Worm (Caenorhabditis elegans) whole organism, L4/young adult: ENCODE results near the gene yju-2.

ENCODE experiments used
- W03F9.2 ChIP-seq: fragments of 150-350 bp; optimal IDR thresholded peaks from 2 replicates; lab custom pipeline; 2014; ENCODE audit warnings: missing biosample characterization, missing genetic modification characterization
- dao-5 ChIP-seq: sonication (generic microtip); optimal IDR thresholded peaks from 2 replicates; lab custom pipeline; 2016; ENCODE audit warnings: missing genotype, missing genetic modification characterization, moderate library complexity, missing compliant biosample characterization
- him-1 ChIP-seq: sonication (generic microtip); optimal IDR thresholded peaks from 2 replicates; lab custom pipeline; 2016; ENCODE audit warnings: missing genotype, missing genetic modification reagents, missing genetic modification characterization, missing compliant biosample characterization

Gene yju-2

DNA sequence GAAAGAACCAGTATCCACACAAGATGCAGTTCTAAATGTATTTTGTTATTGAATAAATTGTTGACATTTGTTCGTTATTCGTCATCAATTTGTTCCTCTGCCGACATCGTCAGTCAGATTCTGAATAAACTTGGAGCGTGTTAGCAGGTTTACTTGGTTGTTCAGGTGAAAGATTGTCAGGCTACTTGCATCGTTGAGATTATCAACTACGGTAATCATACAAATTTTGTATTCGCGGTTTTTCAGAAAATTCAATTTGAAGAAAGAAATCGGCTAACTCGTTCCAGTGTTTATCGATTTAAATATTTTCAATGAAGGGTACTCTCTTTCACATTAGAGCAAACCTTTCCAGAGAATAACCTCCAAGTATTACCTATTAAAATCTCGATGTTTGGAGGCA, 25.6 kb downstream of the yju-2 start, which contains the start of gene R151.2:
R151.2 (plus strand) TSS at position 247 of the 400 bp plus-strand sequence.
- TF ChIP-seq W03F9.2 (tag; lab: Kevin White, UChicago) (no peak), him-1 (tag; lab: Kevin White, UChicago) (no peak), dao-5 (tag; lab: Kevin White, UChicago) (no peak)

- TF ChIP-seq dao-5 (tag; lab: Kevin White, UChicago) (no peak), W03F9.2 (tag; lab: Kevin White, UChicago) (no peak), him-1 (tag; lab: Kevin White, UChicago) (no peak)
These were observed 26.4 kb downstream of the yju-2 start for ce11 chrIII:7210486-7210885.

- TF ChIP-seq him-1 (tag; lab: Kevin White, UChicago) (no peak), dao-5 (tag; lab: Kevin White, UChicago) (no peak), W03F9.2 (tag; lab: Kevin White, UChicago) (no peak)
These were observed 27.9 kb downstream of the yju-2 start for ce11 chrIII:7212028-7212427.

DNA sequence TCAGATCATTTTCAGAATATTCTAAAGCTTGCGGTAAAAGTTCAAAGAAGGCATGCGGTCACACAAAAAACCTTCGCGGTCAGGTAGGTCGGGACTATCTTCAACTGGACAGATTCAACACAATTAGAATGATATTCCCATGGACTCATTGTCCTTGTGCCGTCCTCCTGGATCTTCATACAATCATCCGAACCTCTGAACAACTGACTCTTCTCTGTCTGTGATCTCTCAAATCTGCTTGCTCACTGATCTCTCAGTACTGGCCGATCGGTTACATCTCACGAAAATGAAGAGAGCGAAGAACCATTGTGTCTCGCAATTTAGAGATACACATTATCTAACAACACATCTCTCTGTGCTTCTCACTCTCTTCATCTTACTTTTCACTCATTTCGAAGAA, 31.4 kb downstream of the yju-2 start:
- TF ChIP-seq dao-5 (tag; lab: Kevin White, UChicago) (no peak), him-1 (tag; lab: Kevin White, UChicago) (no peak), W03F9.2 (tag; lab: Kevin White, UChicago) (no peak)

- TF ChIP-seq him-1 (tag; lab: Kevin White, UChicago): no peak
- TF ChIP-seq W03F9.2 (tag; lab: Kevin White, UChicago): no peak
These were observed 32.1 kb downstream of the yju-2 start, which contains the start of gene R151.1 for ce11 chrIII:7216226-7216625. Gene R151.1 (plus strand): TSS chrIII:7216526.

DNA sequence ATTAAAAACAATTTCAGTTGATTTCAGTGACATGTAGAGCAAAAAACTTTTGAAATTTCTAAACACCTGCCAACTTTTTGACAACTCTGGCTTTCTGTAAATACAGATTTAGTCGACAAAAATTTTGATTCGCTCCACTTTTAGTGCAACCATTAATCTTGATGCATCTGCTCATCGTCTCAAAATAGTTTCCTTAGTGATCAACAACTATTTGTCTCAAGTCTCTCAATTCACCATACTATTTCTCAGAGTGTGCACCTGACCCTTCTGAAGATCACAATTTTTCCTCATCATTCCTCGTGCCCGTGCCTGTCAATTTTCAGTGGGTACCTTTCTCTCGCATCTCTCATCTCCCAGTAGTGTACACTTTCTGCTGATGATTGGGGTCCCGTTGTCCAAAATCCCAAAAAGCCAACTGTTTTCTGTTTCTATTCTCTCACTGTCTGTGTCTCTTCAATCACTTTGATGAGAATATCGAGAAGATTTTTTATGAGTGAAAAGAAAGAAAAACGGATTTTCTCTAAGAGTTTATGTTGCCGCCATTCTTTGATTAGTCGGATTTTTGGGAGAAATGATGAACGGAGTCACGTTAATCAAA, 32.9 kb downstream of the yju-2 start:
- TF ChIP-seq W03F9.2 (tag; lab: Kevin White, UChicago) (no peak), him-1 (tag; lab: Kevin White, UChicago) (no peak), dao-5 (tag; lab: Kevin White, UChicago) (no peak)

DNA sequence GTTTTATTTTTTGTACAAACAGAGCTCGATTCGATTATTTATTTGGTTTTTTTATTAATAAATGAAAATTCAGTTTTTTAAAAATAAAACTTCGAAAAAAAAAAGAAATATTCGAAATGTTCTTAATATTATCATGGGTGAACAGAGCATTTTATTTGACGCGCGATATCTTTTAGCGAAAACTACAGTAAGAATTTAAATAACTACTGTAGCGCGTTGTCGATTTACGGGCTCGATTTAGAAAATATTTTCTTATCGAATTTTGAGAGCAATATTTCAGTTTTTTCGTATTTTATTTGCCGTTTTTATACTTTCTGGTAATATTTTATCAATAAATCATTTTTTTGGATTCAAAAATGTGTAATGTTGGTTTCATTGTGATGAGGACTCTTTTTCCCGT, 37.0 kb downstream of the yju-2 start:
- TF ChIP-seq him-1 (tag; lab: Kevin White, UChicago): no peak
- no peak for TF ChIP-seq W03F9.2 (tag; lab: Kevin White, UChicago)
- no peak for TF ChIP-seq dao-5 (tag; lab: Kevin White, UChicago)

ce11 chrIII:7223029-7223428, 38.9 kb downstream of the yju-2 start, which contains the start of gene der-2:
Gene der-2 (minus strand): TSS chrIII:7223129.
- no peak for TF ChIP-seq W03F9.2 (tag; lab: Kevin White, UChicago)
- no peak for TF ChIP-seq dao-5 (tag; lab: Kevin White, UChicago)
- TF ChIP-seq him-1 (tag; lab: Kevin White, UChicago): no peak

ce11 chrIII:7226607-7227006, 42.5 kb downstream of the yju-2 start, which contains the start of gene hsp-75:
Gene hsp-75 (minus strand): TSS chrIII:7226707.
- TF ChIP-seq him-1 (tag; lab: Kevin White, UChicago): no peak
- no peak for TF ChIP-seq W03F9.2 (tag; lab: Kevin White, UChicago)
- TF ChIP-seq dao-5 (tag; lab: Kevin White, UChicago): no peak

- no peak for TF ChIP-seq W03F9.2 (tag; lab: Kevin White, UChicago)
- TF ChIP-seq dao-5 (tag; lab: Kevin White, UChicago): no peak
- TF ChIP-seq him-1 (tag; lab: Kevin White, UChicago): no peak
These were observed 45.6 kb downstream of the yju-2 start, which contains the start of gene R151.8 for ce11 chrIII:7229687-7230086. Gene R151.8 (minus strand): TSS chrIII:7229787.

- TF ChIP-seq him-1 (tag; lab: Kevin White, UChicago): no peak
- no peak for TF ChIP-seq dao-5 (tag; lab: Kevin White, UChicago)
- TF ChIP-seq W03F9.2 (tag; lab: Kevin White, UChicago): no peak
These were observed 46.7 kb downstream of the yju-2 start, which contains the start of gene R151.10 for ce11 chrIII:7230841-7231240. Gene R151.10 (minus strand): TSS chrIII:7230941.

ce11 chrIII:7232782-7233181, 48.6 kb downstream of the yju-2 start, which contains the start of gene adr-2:
Gene adr-2 (minus strand): TSS chrIII:7232882.
- TF ChIP-seq him-1 (tag; lab: Kevin White, UChicago) (no peak), W03F9.2 (tag; lab: Kevin White, UChicago) (no peak), dao-5 (tag; lab: Kevin White, UChicago) (no peak)

DNA sequence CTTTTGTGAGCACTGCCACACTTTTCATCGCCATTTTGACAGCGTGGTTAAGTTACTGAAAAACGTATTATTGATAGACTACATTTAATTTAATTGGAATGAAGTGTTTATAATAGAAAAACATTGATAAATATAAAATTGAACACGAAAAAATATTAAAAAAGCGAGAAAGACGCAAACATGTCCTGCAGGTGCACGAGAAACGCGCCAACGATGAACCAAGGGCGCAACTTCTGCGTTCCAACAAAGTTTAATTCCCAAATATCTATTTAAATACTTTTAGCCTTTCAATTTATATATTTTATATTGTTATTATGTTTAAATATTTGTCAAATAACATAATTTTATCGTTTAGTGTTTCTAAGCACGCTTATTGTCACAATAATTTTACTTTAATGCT, 50.0 kb downstream of the yju-2 start, which contains the start of gene ndus-8:
ndus-8 (minus strand) TSS at position 55 of the 400 bp plus-strand sequence.
- TF ChIP-seq him-1 (tag; lab: Kevin White, UChicago) (no peak), dao-5 (tag; lab: Kevin White, UChicago) (no peak), W03F9.2 (tag; lab: Kevin White, UChicago) (peak; percentile 88)
